Fruit fly (Drosophila melanogaster) whole organism, prepupa: Measurements from ENCODE around the gene Ypel.

ENCODE experiments used
- CG11294 ChIP-seq: fragments of 200-800 bp; sonication (Bioruptor generic); IDR thresholded peaks from 2 replicates; pipeline ENCODE4 v1.3.6; 2022; ENCODE audit warnings: missing biosample characterization, missing genetic modification characterization
- CG32006 ChIP-seq: fragments of 200-800 bp; sonication (Bioruptor generic); optimal IDR thresholded peaks from 3 replicates; lab custom pipeline; 2017; ENCODE audit warnings: missing biosample characterization, mild to moderate bottlenecking, missing genetic modification characterization
- CG8119 ChIP-seq: fragments of 200-800 bp; sonication (Bioruptor generic); IDR thresholded peaks from 3 replicates; pipeline ENCODE4 v1.3.6; 2022; ENCODE audit warnings: missing biosample characterization, missing genetic modification characterization
- Gug ChIP-seq: fragments of 200-800 bp; sonication (Bioruptor generic); IDR thresholded peaks from 2 replicates; pipeline ENCODE4 v1.3.6; 2022; ENCODE audit warnings: missing biosample characterization, missing genetic modification characterization
- Sox102F ChIP-seq: fragments of 200-800 bp; sonication (Bioruptor generic); optimal IDR thresholded peaks from 2 replicates; lab custom pipeline; 2016; ENCODE audit warnings: missing biosample characterization, mild to moderate bottlenecking, missing genetic modification characterization
- fd85E ChIP-seq: fragments of 200-800 bp; sonication (Bioruptor generic); optimal IDR thresholded peaks from 3 replicates; lab custom pipeline; 2016; ENCODE audit warnings: missing biosample characterization, missing genetic modification characterization
- lz ChIP-seq: fragments of 200-800 bp; sonication (Bioruptor generic); optimal IDR thresholded peaks from 3 replicates; lab custom pipeline; 2016; ENCODE audit warnings: missing biosample characterization, missing genetic modification characterization
- pdm3 ChIP-seq: fragments of 200-800 bp; sonication (Bioruptor generic); optimal IDR thresholded peaks from 3 replicates; lab custom pipeline; 2016; ENCODE audit warnings: missing biosample characterization, missing genetic modification characterization

dm6 chrX:10202595-10202994, 9.6 kb downstream of the Ypel start:
- TF ChIP-seq lz (GFP tag; lab: Kevin White, UChicago) (peak; percentile 19), Gug (GFP tag; lab: Robert Waterston, UW) (no peak), pdm3 (GFP tag; lab: Kevin White, UChicago) (peak; percentile 46), CG8119 (GFP tag; lab: Robert Waterston, UW) (peak; percentile 39; the same call in 1 of the 3 replicates), Sox102F (GFP tag; lab: Kevin White, UChicago) (peak; percentile 30), fd85E (GFP tag; lab: Kevin White, UChicago) (no peak), CG11294 (GFP tag; lab: Robert Waterston, UW) (no peak), CG32006 (peak; percentile 52)
